Worm (Caenorhabditis elegans) whole organism, early embryonic: ENCODE measurements around the gene rsa-2.
A peak's percentile ranks its signal among the peaks of the same experiment; 100 is the strongest.

ENCODE experiments used
- B0310.2 ChIP-seq: sonication (generic microtip); optimal IDR thresholded peaks from 2 replicates; lab custom pipeline; 2016; ENCODE audit warnings: mild to moderate bottlenecking, missing genetic modification characterization, missing compliant biosample characterization
- F13C5.2 ChIP-seq: sonication (generic microtip); optimal IDR thresholded peaks from 2 replicates; lab custom pipeline; 2017; ENCODE audit warnings: mild to moderate bottlenecking, missing genetic modification characterization, inconsistent platforms, missing compliant biosample characterization
- aly-1 ChIP-seq: sonication (generic microtip); optimal IDR thresholded peaks from 2 replicates; lab custom pipeline; 2016; ENCODE audit warnings: missing genetic modification characterization, missing compliant biosample characterization
- ama-1 ChIP-seq: fragments of 150-350 bp; optimal IDR thresholded peaks from 2 replicates; lab custom pipeline; 2014
- ceh-13 ChIP-seq: fragments of 200-800 bp; sonication (Bioruptor generic); optimal IDR thresholded peaks from 2 replicates; lab custom pipeline; 2018; ENCODE audit warnings: mild to moderate bottlenecking, missing genetic modification characterization, missing compliant biosample characterization
- ceh-36 ChIP-seq: sonication (generic microtip); optimal IDR thresholded peaks from 2 replicates; lab custom pipeline; 2016; ENCODE audit warnings: missing genetic modification characterization, inconsistent platforms, missing compliant biosample characterization
- ets-7 ChIP-seq: sonication (generic microtip); optimal IDR thresholded peaks from 2 replicates; lab custom pipeline; 2016; ENCODE audit warnings: missing genotype, missing genetic modification characterization, missing compliant biosample characterization
- flt-1 ChIP-seq: fragments of 200-800 bp; sonication (Bioruptor generic); IDR thresholded peaks from 2 replicates; pipeline ENCODE4 v1.3.6; 2022; ENCODE audit warnings: missing genetic modification characterization, missing compliant biosample characterization
- hmbx-1 ChIP-seq: sonication (generic microtip); optimal IDR thresholded peaks from 2 replicates; lab custom pipeline; 2016; ENCODE audit warnings: mild to moderate bottlenecking, missing genetic modification characterization, missing compliant biosample characterization
- hmg-4 ChIP-seq: fragments of 200-800 bp; sonication (Bioruptor generic); optimal IDR thresholded peaks from 2 replicates; lab custom pipeline; 2018; ENCODE audit warnings: mild to moderate bottlenecking, missing genetic modification characterization, missing compliant biosample characterization
- hnd-1 ChIP-seq: sonication (generic microtip); optimal IDR thresholded peaks from 2 replicates; lab custom pipeline; 2016; ENCODE audit warnings: missing genetic modification characterization, missing compliant biosample characterization
- pes-1 ChIP-seq: fragments of 200-800 bp; sonication (Bioruptor generic); IDR thresholded peaks from 2 replicates; pipeline ENCODE4 v1.3.6; 2022; ENCODE audit warnings: missing genetic modification reagents, missing genetic modification characterization, missing compliant biosample characterization
- scrt-1 ChIP-seq: fragments of 200-800 bp; sonication (Bioruptor generic); IDR thresholded peaks from 2 replicates; pipeline ENCODE4 v1.3.6; 2022; ENCODE audit warnings: missing genetic modification characterization, missing compliant biosample characterization
- sea-1 ChIP-seq: fragments of 200-800 bp; sonication (Bioruptor generic); conservative IDR thresholded peaks from 2 replicates; pipeline ENCODE4 v1.3.6; 2022; ENCODE audit warnings: missing genetic modification characterization, missing compliant biosample characterization
- tbx-11 ChIP-seq: fragments of 200-800 bp; sonication (Bioruptor generic); IDR thresholded peaks from 2 replicates; pipeline ENCODE4 v1.3.6; 2022; ENCODE audit warnings: missing genetic modification characterization, missing compliant biosample characterization
- tbx-37 ChIP-seq: fragments of 200-800 bp; sonication (Bioruptor generic); conservative IDR thresholded peaks from 2 replicates; pipeline ENCODE4 v1.3.6; 2022; ENCODE audit warnings: missing genetic modification reagents, missing genetic modification characterization, missing compliant biosample characterization
- tra-4 ChIP-seq: sonication (generic microtip); optimal IDR thresholded peaks from 2 replicates; lab custom pipeline; 2017; ENCODE audit warnings: missing genetic modification characterization, missing compliant biosample characterization

The rsa-2 gene

ce11 chrIII:11099864-11100263 is 36.6 kb downstream of the rsa-2 start, which contains the start of gene hmt-1:
Gene hmt-1, minus strand, starts transcription at chrIII:11099964.
- no peak for TF ChIP-seq F13C5.2
- no peak for TF ChIP-seq tbx-11
- no peak for TF ChIP-seq hmg-4 (GFP tag; lab: Kevin White, UChicago)
- TF ChIP-seq ceh-13 (GFP tag; lab: Kevin White, UChicago): no peak
- TF ChIP-seq ceh-36 (tag; lab: Kevin White, UChicago): no peak
- no peak for TF ChIP-seq scrt-1
- no peak for TF ChIP-seq sea-1 (GFP tag; lab: Robert Waterston, UW)
- TF ChIP-seq tra-4 (tag; lab: Kevin White, UChicago): no peak
- TF ChIP-seq hnd-1 (tag; lab: Kevin White, UChicago): no peak
- no peak for TF ChIP-seq B0310.2 (tag; lab: Kevin White, UChicago)
- no peak for TF ChIP-seq ets-7
- TF ChIP-seq hmbx-1 (tag; lab: Kevin White, UChicago): no peak

ce11 chrIII:11101246-11101645 is 38.0 kb downstream of the rsa-2 start:
- TF ChIP-seq pes-1 (GFP tag; lab: Robert Waterston, UW): no peak
- TF ChIP-seq hmbx-1 (tag; lab: Kevin White, UChicago): no peak
- TF ChIP-seq sea-1 (GFP tag; lab: Robert Waterston, UW): no peak
- no peak for TF ChIP-seq aly-1 (tag; lab: Kevin White, UChicago)
- TF ChIP-seq tbx-37 (GFP tag; lab: Robert Waterston, UW): no peak
- TF ChIP-seq tbx-11: no peak
- TF ChIP-seq ets-7: no peak
- no peak for TF ChIP-seq flt-1 (GFP tag; lab: Robert Waterston, UW)
- no peak for TF ChIP-seq ceh-36 (tag; lab: Kevin White, UChicago)

- no peak for TF ChIP-seq tra-4 (tag; lab: Kevin White, UChicago)
- TF ChIP-seq F13C5.2: no peak
- no peak for TF ChIP-seq B0310.2 (tag; lab: Kevin White, UChicago)
- no peak for TF ChIP-seq pes-1 (GFP tag; lab: Robert Waterston, UW)
- TF ChIP-seq sea-1 (GFP tag; lab: Robert Waterston, UW): no peak
- no peak for TF ChIP-seq hnd-1 (tag; lab: Kevin White, UChicago)
- no peak for TF ChIP-seq scrt-1
- TF ChIP-seq aly-1 (tag; lab: Kevin White, UChicago): no peak
- TF ChIP-seq tbx-11: no peak
- no peak for TF ChIP-seq ceh-13 (GFP tag; lab: Kevin White, UChicago)
- TF ChIP-seq tbx-37 (GFP tag; lab: Robert Waterston, UW): no peak
- no peak for TF ChIP-seq hmg-4 (GFP tag; lab: Kevin White, UChicago)
- no peak for TF ChIP-seq ama-1 (lab: Kevin White, UChicago)
- no peak for TF ChIP-seq ceh-36 (tag; lab: Kevin White, UChicago)
- no peak for TF ChIP-seq ets-7
- no peak for TF ChIP-seq hmbx-1 (tag; lab: Kevin White, UChicago)
- TF ChIP-seq flt-1 (GFP tag; lab: Robert Waterston, UW): no peak
Measured at ce11 chrIII:11107327-11107726, 44.0 kb downstream of the rsa-2 start.

ce11 chrIII:11110756-11111155 is 47.5 kb downstream of the rsa-2 start:
- TF ChIP-seq ets-7 (no peak), hmg-4 (GFP tag; lab: Kevin White, UChicago) (peak; percentile 14), sea-1 (GFP tag; lab: Robert Waterston, UW) (0 out of 2 replicates have a peak, but pooled peaks have one; percentile 43), scrt-1 (peak; percentile 61; the same call in 1 of the 2 replicates), pes-1 (GFP tag; lab: Robert Waterston, UW) (0 out of 2 replicates have a peak, but pooled peaks have one; percentile 44), flt-1 (GFP tag; lab: Robert Waterston, UW) (0 out of 2 replicates have a peak, but pooled peaks have one; percentile 20), F13C5.2 (peak; percentile 36), tbx-11 (no peak)

ce11 chrIII:11112718-11113117 is 49.4 kb downstream of the rsa-2 start:
- TF ChIP-seq pes-1 (GFP tag; lab: Robert Waterston, UW): peak; percentile 50; the same call in 1 of the 2 replicates
- TF ChIP-seq hnd-1 (tag; lab: Kevin White, UChicago): no peak
- peak; percentile 55; the same call in 1 of the 2 replicates for TF ChIP-seq scrt-1

ce11 chrIII:11113845-11114244 is 50.6 kb downstream of the rsa-2 start:
- TF ChIP-seq ceh-13 (GFP tag; lab: Kevin White, UChicago) (no peak), pes-1 (GFP tag; lab: Robert Waterston, UW) (no peak), F13C5.2 (no peak), tbx-11 (no peak), scrt-1 (no peak), ama-1 (lab: Kevin White, UChicago) (no peak), hmg-4 (GFP tag; lab: Kevin White, UChicago) (no peak), hnd-1 (tag; lab: Kevin White, UChicago) (no peak), sea-1 (GFP tag; lab: Robert Waterston, UW) (no peak), hmbx-1 (tag; lab: Kevin White, UChicago) (no peak), B0310.2 (tag; lab: Kevin White, UChicago) (no peak), ceh-36 (tag; lab: Kevin White, UChicago) (no peak), flt-1 (GFP tag; lab: Robert Waterston, UW) (no peak), tbx-37 (GFP tag; lab: Robert Waterston, UW) (no peak), ets-7 (no peak), aly-1 (tag; lab: Kevin White, UChicago) (no peak), tra-4 (tag; lab: Kevin White, UChicago) (no peak)

- TF ChIP-seq tbx-11: no peak
- no peak for TF ChIP-seq ceh-36 (tag; lab: Kevin White, UChicago)
- TF ChIP-seq sea-1 (GFP tag; lab: Robert Waterston, UW): no peak
- no peak for TF ChIP-seq hnd-1 (tag; lab: Kevin White, UChicago)
- no peak for TF ChIP-seq ets-7
- TF ChIP-seq hmg-4 (GFP tag; lab: Kevin White, UChicago): no peak
Measured at ce11 chrIII:11115956-11116355, 52.7 kb downstream of the rsa-2 start.
